Fruit fly (Drosophila melanogaster): Measurements from ENCODE around the gene Indy-2.

dm6 chr3R:20080205-20080604, 37.6 kb downstream of the Indy-2 start:
- TF ChIP-seq pan (optimal IDR thresholded peaks at IDR 0.05) (no peak), Dll (optimal IDR thresholded peaks at IDR 0.05) (no peak), EcR (GFP tag; optimal IDR thresholded peaks at IDR 0.05) (no peak), psq (optimal IDR thresholded peaks at IDR 0.05) (no peak), CG8478 (optimal IDR thresholded peaks at IDR 0.05) (no peak), usp (GFP tag; optimal IDR thresholded peaks at IDR 0.05) (no peak)

Measured in whole organism.